Worm (Caenorhabditis elegans) whole organism, young adult: ENCODE results near the gene slc-17.4.

Experiments
- B0336.3 ChIP-seq: fragments of 200-800 bp; sonication (Bioruptor generic); IDR thresholded peaks from 2 replicates; pipeline ENCODE4 v1.3.6; 2022; ENCODE audit warnings: missing genetic modification characterization, missing compliant biosample characterization
- C06A6.2 ChIP-seq: fragments of 200-800 bp; sonication (Bioruptor generic); conservative IDR thresholded peaks from 2 replicates; pipeline ENCODE4 v1.3.6; 2022; ENCODE audit warnings: missing genetic modification characterization, missing compliant biosample characterization
- F22D6.2 ChIP-seq: sonication (generic microtip); optimal IDR thresholded peaks from 2 replicates; lab custom pipeline; 2016; ENCODE audit warnings: mild to moderate bottlenecking, missing genetic modification characterization, missing compliant biosample characterization
- F23B12.7 ChIP-seq: sonication (generic microtip); optimal IDR thresholded peaks from 2 replicates; lab custom pipeline; 2017; ENCODE audit warnings: missing genetic modification characterization, mild to moderate bottlenecking, missing compliant biosample characterization, antibody characterized with exemption, moderate library complexity; ENCODE audit not compliant: insufficient read depth
- F57A8.1 ChIP-seq: fragments of 200-800 bp; sonication (Bioruptor generic); optimal IDR thresholded peaks from 2 replicates; lab custom pipeline; 2018; ENCODE audit warnings: mild to moderate bottlenecking, missing genetic modification characterization, moderate library complexity, missing compliant biosample characterization
- F57C9.4 ChIP-seq: sonication (generic microtip); optimal IDR thresholded peaks from 2 replicates; lab custom pipeline; 2017; ENCODE audit warnings: mild to moderate bottlenecking, missing genetic modification characterization, missing compliant biosample characterization
- Y53F4B.3 ChIP-seq: fragments of 200-800 bp; sonication (Bioruptor generic); IDR thresholded peaks from 2 replicates; pipeline ENCODE4 v1.3.6; 2022; ENCODE audit warnings: missing genetic modification reagents, missing genetic modification characterization, missing compliant biosample characterization
- athp-1 ChIP-seq: sonication (generic microtip); optimal IDR thresholded peaks from 2 replicates; lab custom pipeline; 2017; ENCODE audit warnings: mild to moderate bottlenecking, missing genetic modification characterization, missing compliant biosample characterization
- bed-1 ChIP-seq: fragments of 200-800 bp; sonication (Bioruptor generic); IDR thresholded peaks from 2 replicates; pipeline ENCODE4 v1.3.6; 2022; ENCODE audit warnings: missing genetic modification reagents, missing genetic modification characterization, missing compliant biosample characterization
- ccch-3 ChIP-seq: fragments of 200-800 bp; sonication (Bioruptor generic); optimal IDR thresholded peaks from 2 replicates; lab custom pipeline; 2018; ENCODE audit warnings: mild to moderate bottlenecking, missing genetic modification characterization, missing compliant biosample characterization
- cebp-1 ChIP-seq, 2 experiments: fragments of 200-800 bp in 1 of 2; sonication (Bioruptor generic) in 1 of 2; sonication (generic microtip) in 1 of 2; IDR thresholded peaks in 1 of 2; optimal IDR thresholded peaks in 1 of 2; 2 replicates each; pipeline versions ENCODE4 v1.3.6 to Lab custom; 2017 to 2022; ENCODE audit warnings: missing compliant biosample characterization in 2 of 2, missing genetic modification characterization in 2 of 2, mild to moderate bottlenecking in 1 of 2, missing genetic modification reagents in 1 of 2, moderate library complexity in 1 of 2
- cebp-2 ChIP-seq: fragments of 200-800 bp; sonication (Bioruptor generic); IDR thresholded peaks from 2 replicates; pipeline ENCODE4 v1.3.6; 2022; ENCODE audit warnings: missing genetic modification characterization, missing compliant biosample characterization
- ceh-100 ChIP-seq: fragments of 200-800 bp; sonication (Bioruptor generic); IDR thresholded peaks from 2 replicates; pipeline ENCODE4 v1.3.6; 2022; ENCODE audit warnings: missing genetic modification reagents, missing genetic modification characterization, missing compliant biosample characterization
- ceh-79 ChIP-seq: sonication (generic microtip); optimal IDR thresholded peaks from 2 replicates; lab custom pipeline; 2017; ENCODE audit warnings: mild to moderate bottlenecking, missing genetic modification characterization, missing compliant biosample characterization
- chd-7 ChIP-seq: sonication (generic microtip); optimal IDR thresholded peaks from 2 replicates; lab custom pipeline; 2016; ENCODE audit warnings: mild to moderate bottlenecking, missing genetic modification characterization, moderate library complexity, missing compliant biosample characterization
- die-1 ChIP-seq: sonication (generic microtip); optimal IDR thresholded peaks from 2 replicates; lab custom pipeline; 2016; ENCODE audit warnings: missing genotype, mild to moderate bottlenecking, missing genetic modification characterization, missing compliant biosample characterization
- egl-44 ChIP-seq: fragments of 200-800 bp; sonication (Bioruptor generic); IDR thresholded peaks from 2 replicates; pipeline ENCODE4 v1.3.6; 2022; ENCODE audit warnings: missing genetic modification reagents, missing genetic modification characterization, missing compliant biosample characterization
- ekl-4 ChIP-seq: fragments of 200-800 bp; sonication (Bioruptor generic); IDR thresholded peaks from 2 replicates; pipeline ENCODE4 v1.3.6; 2022; ENCODE audit warnings: missing genetic modification reagents, missing genetic modification characterization, missing compliant biosample characterization
- ets-4 ChIP-seq: fragments of 200-800 bp; sonication (Bioruptor generic); optimal IDR thresholded peaks from 2 replicates; lab custom pipeline; 2018; ENCODE audit warnings: mild to moderate bottlenecking, missing genetic modification characterization, missing compliant biosample characterization
- him-1 ChIP-seq: sonication (generic microtip); optimal IDR thresholded peaks from 2 replicates; lab custom pipeline; 2016; ENCODE audit warnings: missing genotype, missing genetic modification reagents, missing genetic modification characterization, missing compliant biosample characterization
- hlh-26 ChIP-seq: fragments of 200-800 bp; sonication (Bioruptor generic); conservative IDR thresholded peaks from 2 replicates; pipeline ENCODE4 v1.3.6; 2022; ENCODE audit warnings: missing genetic modification reagents, missing genetic modification characterization, missing compliant biosample characterization
- hmg-1.2 ChIP-seq: fragments of 200-800 bp; sonication (Bioruptor generic); IDR thresholded peaks from 2 replicates; pipeline ENCODE4 v1.3.6; 2022; ENCODE audit warnings: missing genetic modification reagents, missing genetic modification characterization, missing compliant biosample characterization
- let-526 ChIP-seq: fragments of 200-800 bp; sonication (Bioruptor generic); IDR thresholded peaks from 2 replicates; pipeline ENCODE4 v1.3.6; 2022; ENCODE audit warnings: missing genetic modification reagents, missing genetic modification characterization, missing compliant biosample characterization
- lin-40 ChIP-seq: sonication (generic microtip); optimal IDR thresholded peaks from 2 replicates; lab custom pipeline; 2016; ENCODE audit warnings: missing genetic modification characterization, mild to moderate bottlenecking, missing compliant biosample characterization, missing genotype, missing genetic modification reagents
- madf-10 ChIP-seq: sonication (generic microtip); optimal IDR thresholded peaks from 2 replicates; lab custom pipeline; 2016; ENCODE audit warnings: mild to moderate bottlenecking, missing genetic modification characterization, missing compliant biosample characterization
- madf-6 ChIP-seq: fragments of 200-800 bp; sonication (Bioruptor generic); IDR thresholded peaks from 2 replicates; pipeline ENCODE4 v1.3.6; 2022; ENCODE audit warnings: missing genetic modification reagents, missing genetic modification characterization, missing compliant biosample characterization
- nhr-120 ChIP-seq: fragments of 200-800 bp; sonication (Bioruptor generic); IDR thresholded peaks from 2 replicates; pipeline ENCODE4 v1.3.6; 2022; ENCODE audit warnings: missing genetic modification characterization, missing compliant biosample characterization
- nhr-179 ChIP-seq: sonication (generic microtip); optimal IDR thresholded peaks from 2 replicates; lab custom pipeline; 2016; ENCODE audit warnings: mild to moderate bottlenecking, missing genetic modification characterization, missing compliant biosample characterization
- nhr-80 ChIP-seq: sonication (generic microtip); optimal IDR thresholded peaks from 2 replicates; lab custom pipeline; 2016; ENCODE audit warnings: missing genetic modification characterization, missing compliant biosample characterization
- pbrm-1 ChIP-seq: fragments of 200-800 bp; sonication (Bioruptor generic); IDR thresholded peaks from 2 replicates; pipeline ENCODE4 v1.3.6; 2022; ENCODE audit warnings: missing genetic modification reagents, missing genetic modification characterization, missing compliant biosample characterization
- repo-1 ChIP-seq: sonication (generic microtip); optimal IDR thresholded peaks from 2 replicates; lab custom pipeline; 2017; ENCODE audit warnings: mild to moderate bottlenecking, missing genetic modification characterization, missing compliant biosample characterization
- sdz-38 ChIP-seq: sonication (generic microtip); optimal IDR thresholded peaks from 2 replicates; lab custom pipeline; 2016; ENCODE audit warnings: missing genotype, missing genetic modification characterization, missing compliant biosample characterization
- snpc-1.3 ChIP-seq: sonication (generic microtip); optimal IDR thresholded peaks from 2 replicates; lab custom pipeline; 2017; ENCODE audit warnings: missing genetic modification characterization, mild to moderate bottlenecking, missing compliant biosample characterization, antibody characterized with exemption, moderate library complexity, missing genotype, missing genetic modification reagents; ENCODE audit not compliant: insufficient read depth
- snpc-3.4 ChIP-seq: sonication (generic microtip); optimal IDR thresholded peaks from 2 replicates; lab custom pipeline; 2017; ENCODE audit warnings: missing genetic modification characterization, mild to moderate bottlenecking, missing compliant biosample characterization, antibody characterized with exemption, moderate library complexity, missing genotype, missing genetic modification reagents
- ztf-18 ChIP-seq: sonication (generic microtip); optimal IDR thresholded peaks from 2 replicates; lab custom pipeline; 2016; ENCODE audit warnings: missing genotype, mild to moderate bottlenecking, missing genetic modification characterization, missing compliant biosample characterization
- ztf-22 ChIP-seq: fragments of 200-800 bp; sonication (Bioruptor generic); optimal IDR thresholded peaks from 2 replicates; lab custom pipeline; 2018; ENCODE audit warnings: mild to moderate bottlenecking, missing genetic modification characterization, moderate library complexity, missing compliant biosample characterization

Gene slc-17.4

ce11 chrIV:17281060-17282021, 10.2 kb downstream of the slc-17.4 start (continued):
- TF ChIP-seq snpc-1.3 (tag; lab: Kevin White, UChicago) (peak; percentile 95), ceh-100 (GFP tag; lab: Robert Waterston, UW) (peak; percentile 79; the same call in 1 of the 2 replicates), ccch-3 (GFP tag; lab: Kevin White, UChicago) (peak; percentile 64), madf-6 (GFP tag; lab: Robert Waterston, UW) (peak; percentile 76), chd-7 (tag; lab: Kevin White, UChicago) (peak; percentile 64), lin-40 (tag; lab: Kevin White, UChicago) (peak; percentile 82), nhr-80 (tag; lab: Kevin White, UChicago) (peak; percentile 14), madf-10 (tag; lab: Kevin White, UChicago) (peak; percentile 61), athp-1 (tag; lab: Kevin White, UChicago) (peak; percentile 96), snpc-3.4 (tag; lab: Kevin White, UChicago) (peak; percentile 91), ets-4 (GFP tag; lab: Kevin White, UChicago) (peak; percentile 1), F23B12.7 (tag; lab: Kevin White, UChicago) (peak; percentile 79), repo-1 (tag; lab: Kevin White, UChicago) (peak; percentile 97), ztf-22 (peak; percentile 80), B0336.3 (GFP tag; lab: Robert Waterston, UW) (peak; percentile 96), pbrm-1 (GFP tag; lab: Robert Waterston, UW) (peak; percentile 79), him-1 (peak; percentile 67), ztf-18 (tag; lab: Kevin White, UChicago) (peak; percentile 75), egl-44 (GFP tag; lab: Robert Waterston, UW) (peak; percentile 56; the same call in 1 of the 2 replicates), F57C9.4 (tag; lab: Kevin White, UChicago) (peak; percentile 65), F22D6.2 (tag; lab: Kevin White, UChicago) (no peak), ceh-79 (tag; lab: Kevin White, UChicago) (peak; percentile 82), ekl-4 (GFP tag; lab: Robert Waterston, UW) (peak; percentile 89), cebp-1 (GFP tag; IDR thresholded peaks at IDR 0.05; lab: Robert Waterston, UW) (0 out of 2 replicates have a peak, but pooled peaks have one; percentile 46), cebp-1 (tag; optimal IDR thresholded peaks at IDR 0.05; lab: Kevin White, UChicago) (peak; percentile 85), nhr-120 (GFP tag; lab: Robert Waterston, UW) (no peak), hlh-26 (GFP tag; lab: Robert Waterston, UW) (no peak), bed-1 (GFP tag; lab: Robert Waterston, UW) (peak; percentile 90; the same call in 1 of the 2 replicates), cebp-2 (no peak), Y53F4B.3 (GFP tag; lab: Robert Waterston, UW) (no peak), nhr-179 (tag; lab: Kevin White, UChicago) (no peak), let-526 (GFP tag; lab: Robert Waterston, UW) (0 out of 2 replicates have a peak, but pooled peaks have one; percentile 13), sdz-38 (no peak), F57A8.1 (GFP tag; lab: Kevin White, UChicago) (no peak), C06A6.2 (GFP tag; lab: Robert Waterston, UW) (peak; percentile 9; the same call in 1 of the 2 replicates), hmg-1.2 (peak; percentile 59), die-1 (tag; lab: Kevin White, UChicago) (peak; percentile 58)
